Worm (Caenorhabditis elegans) whole organism, L4 larva: Measurements from ENCODE around the gene ZK185.4.

Experiments
- F37D6.2 ChIP-seq: sonication (generic microtip); optimal IDR thresholded peaks from 2 replicates; lab custom pipeline; 2016; ENCODE audit warnings: mild to moderate bottlenecking, missing genetic modification characterization, missing compliant biosample characterization
- ZK546.5 ChIP-seq, 2 experiments: sonication (generic microtip); optimal IDR thresholded peaks; 2 replicates each; lab custom pipeline; 2017; ENCODE audit warnings: missing biosample characterization in 2 of 2, missing genetic modification characterization in 2 of 2
- aha-1 ChIP-seq: fragments of 150-350 bp; peaks from one replicate; lab custom pipeline; 2014; ENCODE audit warnings: missing biosample characterization, missing genetic modification characterization
- aly-2 ChIP-seq: sonication (generic microtip); optimal IDR thresholded peaks from 2 replicates; lab custom pipeline; 2018; ENCODE audit warnings: missing biosample characterization, missing genetic modification characterization
- ama-1 ChIP-seq: fragments of 150-350 bp; optimal IDR thresholded peaks from 2 replicates; lab custom pipeline; 2014; ENCODE audit warnings: inconsistent platforms, mixed read lengths
- ceh-28 ChIP-seq: fragments of 150-350 bp; optimal IDR thresholded peaks from 2 replicates; lab custom pipeline; 2014; ENCODE audit warnings: missing biosample characterization, missing genetic modification reagents, missing genetic modification characterization
- ceh-82 ChIP-seq: sonication (generic microtip); optimal IDR thresholded peaks from 2 replicates; lab custom pipeline; 2017; ENCODE audit warnings: missing biosample characterization, missing genetic modification characterization
- ces-1 ChIP-seq: fragments of 150-350 bp; sonication (generic microtip); optimal IDR thresholded peaks from 4 replicates; lab custom pipeline; 2014; ENCODE audit warnings: missing biosample characterization, missing genetic modification reagents, missing genetic modification characterization
- ctbp-1 ChIP-seq: fragments of 200-800 bp; sonication (Bioruptor generic); IDR thresholded peaks from 2 replicates; pipeline ENCODE4 v1.3.6; 2022; ENCODE audit warnings: missing genetic modification reagents, missing genetic modification characterization, missing compliant biosample characterization
- daf-19 ChIP-seq: fragments of 200-800 bp; sonication (Bioruptor generic); conservative IDR thresholded peaks from 2 replicates; pipeline ENCODE4 v1.3.6; 2022; ENCODE audit warnings: missing genetic modification characterization, missing compliant biosample characterization
- dmd-6 ChIP-seq: fragments of 200-800 bp; sonication (Bioruptor generic); IDR thresholded peaks from 2 replicates; pipeline ENCODE4 v1.3.6; 2022; ENCODE audit warnings: missing genetic modification reagents, missing genetic modification characterization, missing compliant biosample characterization
- dmd-8 ChIP-seq: fragments of 200-800 bp; sonication (Bioruptor generic); IDR thresholded peaks from 2 replicates; pipeline ENCODE4 v1.3.6; 2022; ENCODE audit warnings: missing genetic modification characterization, missing compliant biosample characterization
- duxl-1 ChIP-seq: sonication (generic microtip); optimal IDR thresholded peaks from 2 replicates; lab custom pipeline; 2016; ENCODE audit warnings: mild to moderate bottlenecking, missing genetic modification characterization, moderate library complexity, missing compliant biosample characterization; ENCODE audit not compliant: poor library complexity
- egl-27 ChIP-seq: sonication (generic microtip); optimal IDR thresholded peaks from 3 replicates; lab custom pipeline; 2017; ENCODE audit warnings: missing biosample characterization, missing genetic modification reagents, missing genetic modification characterization
- fkh-10 ChIP-seq: fragments of 150-350 bp; optimal IDR thresholded peaks from 2 replicates; lab custom pipeline; 2014; ENCODE audit warnings: missing biosample characterization, missing genetic modification reagents, missing genetic modification characterization
- gei-8 ChIP-seq: fragments of 200-800 bp; sonication (Bioruptor generic); optimal IDR thresholded peaks from 2 replicates; lab custom pipeline; 2018; ENCODE audit warnings: mild to moderate bottlenecking, missing genetic modification characterization, missing compliant biosample characterization
- hlh-30 ChIP-seq: sonication (generic microtip); optimal IDR thresholded peaks from 2 replicates; lab custom pipeline; 2017; ENCODE audit warnings: antibody characterized with exemption, mild to moderate bottlenecking, missing genetic modification characterization, missing compliant biosample characterization; ENCODE audit not compliant: insufficient read depth
- lim-7 ChIP-seq: fragments of 200-800 bp; sonication (Bioruptor generic); IDR thresholded peaks from 2 replicates; pipeline ENCODE4 v1.3.6; 2022; ENCODE audit warnings: missing genetic modification characterization, missing compliant biosample characterization
- lir-3 ChIP-seq: sonication (generic microtip); optimal IDR thresholded peaks from 2 replicates; lab custom pipeline; 2016; ENCODE audit warnings: mild to moderate bottlenecking, missing genetic modification characterization, missing compliant biosample characterization
- lsy-2 ChIP-seq, 2 experiments: fragments of 150-350 bp in 1 of 2; sonication (generic microtip) in 1 of 2; optimal IDR thresholded peaks; 2 replicates each; lab custom pipeline; 2014 to 2017; ENCODE audit warnings: missing biosample characterization in 2 of 2, missing genetic modification characterization in 2 of 2
- mes-2 ChIP-seq: sonication (generic microtip); optimal IDR thresholded peaks from 2 replicates; lab custom pipeline; 2016; ENCODE audit warnings: missing genotype, mild to moderate bottlenecking, missing genetic modification characterization, missing compliant biosample characterization; ENCODE audit not compliant: poor library complexity, severe bottlenecking
- nhr-102 ChIP-seq: sonication (generic microtip); optimal IDR thresholded peaks from 2 replicates; lab custom pipeline; 2016; ENCODE audit warnings: mild to moderate bottlenecking, missing genetic modification characterization, moderate library complexity, missing compliant biosample characterization
- nhr-237 ChIP-seq: sonication (generic microtip); optimal IDR thresholded peaks from 2 replicates; lab custom pipeline; 2017; ENCODE audit warnings: missing biosample characterization, missing genetic modification characterization
- nhr-25 ChIP-seq: sonication (generic microtip); optimal IDR thresholded peaks from 2 replicates; lab custom pipeline; 2017; ENCODE audit warnings: missing genetic modification characterization, mild to moderate bottlenecking, missing compliant biosample characterization, antibody characterized with exemption, moderate library complexity, borderline replicate concordance; ENCODE audit not compliant: insufficient read depth
- nhr-28 ChIP-seq: fragments of 150-350 bp; optimal IDR thresholded peaks from 2 replicates; lab custom pipeline; 2014; ENCODE audit warnings: missing biosample characterization, missing genetic modification characterization
- nhr-42 ChIP-seq: fragments of 200-800 bp; sonication (Bioruptor generic); IDR thresholded peaks from 2 replicates; pipeline ENCODE4 v1.3.6; 2022; ENCODE audit warnings: missing genetic modification characterization, missing compliant biosample characterization
- nhr-6 ChIP-seq: fragments of 150-350 bp; optimal IDR thresholded peaks from 2 replicates; lab custom pipeline; 2014; ENCODE audit warnings: missing biosample characterization, missing genetic modification characterization
- pqm-1 ChIP-seq: sonication (generic microtip); optimal IDR thresholded peaks from 2 replicates; lab custom pipeline; 2017; ENCODE audit warnings: missing biosample characterization, missing genetic modification characterization
- rbr-2 ChIP-seq: sonication (generic microtip); optimal IDR thresholded peaks from 2 replicates; lab custom pipeline; 2016; ENCODE audit warnings: missing genotype, missing genetic modification characterization, missing compliant biosample characterization
- saeg-2 ChIP-seq: fragments of 200-800 bp; sonication (Bioruptor generic); IDR thresholded peaks from 2 replicates; pipeline ENCODE4 v1.3.6; 2022; ENCODE audit warnings: missing genetic modification reagents, missing genetic modification characterization, missing compliant biosample characterization
- set-16 ChIP-seq: fragments of 200-800 bp; sonication (Bioruptor generic); IDR thresholded peaks from 2 replicates; pipeline ENCODE4 v1.3.6; 2022; ENCODE audit warnings: missing genetic modification reagents, missing genetic modification characterization, missing compliant biosample characterization
- snpc-4 ChIP-seq: fragments of 150-350 bp; optimal IDR thresholded peaks from 2 replicates; lab custom pipeline; 2014; ENCODE audit warnings: missing biosample characterization, missing genetic modification characterization
- spr-1 ChIP-seq: sonication (generic microtip); optimal IDR thresholded peaks from 2 replicates; lab custom pipeline; 2016; ENCODE audit warnings: mild to moderate bottlenecking, missing genetic modification characterization, missing compliant biosample characterization
- unc-39 ChIP-seq: sonication (generic microtip); optimal IDR thresholded peaks from 2 replicates; lab custom pipeline; 2017; ENCODE audit warnings: missing biosample characterization, missing genetic modification characterization
- unc-62 ChIP-seq, 3 experiments: fragments of 150-350 bp in 1 of 3; sonication (generic microtip); optimal IDR thresholded peaks in 2 of 3; peaks in 1 of 3; 1 replicate in 1 of 3; 2 replicates in 2 of 3; lab custom pipeline; 2014 to 2017; ENCODE audit warnings: missing biosample characterization in 3 of 3, missing genetic modification characterization in 3 of 3, missing genetic modification reagents in 3 of 3, missing genotype in 1 of 3
- zag-1 ChIP-seq: fragments of 150-350 bp; optimal IDR thresholded peaks from 2 replicates; lab custom pipeline; 2014; ENCODE audit warnings: missing biosample characterization, missing genetic modification characterization
- zfp-2 ChIP-seq: sonication (generic microtip); optimal IDR thresholded peaks from 2 replicates; lab custom pipeline; 2016; ENCODE audit warnings: mild to moderate bottlenecking, missing genetic modification characterization, missing compliant biosample characterization
- ztf-11 ChIP-seq: fragments of 150-350 bp; optimal IDR thresholded peaks from 2 replicates; lab custom pipeline; 2014; ENCODE audit warnings: missing biosample characterization, missing genetic modification characterization

The ZK185.4 gene

ce11 chrIV:4570599-4570998, 37.7 kb upstream of the ZK185.4 start:
- TF ChIP-seq lsy-2 (tag; optimal IDR thresholded peaks at IDR 0.05; lab: Kevin White, UChicago) (peak in 1 of 2 experiments; percentile 30), fkh-10 (GFP tag; lab: Kevin White, UChicago) (peak; percentile 62), hlh-30 (tag; lab: Kevin White, UChicago) (peak; percentile 4), set-16 (GFP tag; lab: Robert Waterston, UW) (peak; percentile 31; the same call in 1 of the 2 replicates), duxl-1 (tag; lab: Kevin White, UChicago) (no peak), lir-3 (no peak), mes-2 (tag; lab: Kevin White, UChicago) (peak; percentile 4), rbr-2 (tag; lab: Kevin White, UChicago) (peak; percentile 45)

DNA sequence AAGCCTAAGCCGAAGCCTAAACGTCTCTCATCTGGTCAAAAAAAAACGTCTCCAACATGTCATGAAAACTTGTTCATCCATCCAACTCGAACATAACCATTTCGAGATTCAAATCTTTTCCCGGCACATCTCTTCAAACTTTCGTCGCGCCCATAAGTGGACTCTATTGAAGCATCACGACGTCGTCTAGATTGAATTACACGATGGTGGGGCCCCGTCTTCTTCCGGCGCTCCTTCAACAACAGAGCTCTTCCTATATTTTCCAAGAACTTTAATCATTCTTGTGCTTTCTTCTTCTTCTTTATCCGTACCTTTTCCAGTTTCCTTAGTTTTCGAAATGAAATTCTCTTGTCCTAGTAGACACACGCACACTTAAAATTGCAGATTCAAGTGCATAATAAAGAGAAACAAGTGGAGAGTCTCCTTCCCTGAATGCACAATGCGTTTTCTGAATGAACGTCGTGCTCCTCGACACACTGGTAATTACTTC, 35.5 kb upstream of the ZK185.4 start, which contains the start of gene F28E10.1:
F28E10.1 (plus strand) TSS at position 440 of the 490 bp plus-strand sequence.
- TF ChIP-seq nhr-102 (tag; lab: Kevin White, UChicago): no peak
- no peak for TF ChIP-seq aly-2
- peak; percentile 82 for TF ChIP-seq fkh-10 (GFP tag; lab: Kevin White, UChicago)
- peak in 1 of 2 experiments; percentile 92 for TF ChIP-seq unc-62 (GFP tag; optimal IDR thresholded peaks at IDR 0.05 in 1 of 2; lab: Kevin White, UChicago)
- TF ChIP-seq unc-62 (tag; optimal IDR thresholded peaks at IDR 0.05; lab: Kevin White, UChicago): no peak
- TF ChIP-seq ctbp-1 (GFP tag; lab: Robert Waterston, UW): peak; percentile 56; the same call in 1 of the 2 replicates
- peak; percentile 8 for TF ChIP-seq ces-1 (GFP tag; lab: Kevin White, UChicago)
- TF ChIP-seq aha-1 (tag; lab: Kevin White, UChicago): no peak
- TF ChIP-seq, all 104 proteins: peak for 4

DNA sequence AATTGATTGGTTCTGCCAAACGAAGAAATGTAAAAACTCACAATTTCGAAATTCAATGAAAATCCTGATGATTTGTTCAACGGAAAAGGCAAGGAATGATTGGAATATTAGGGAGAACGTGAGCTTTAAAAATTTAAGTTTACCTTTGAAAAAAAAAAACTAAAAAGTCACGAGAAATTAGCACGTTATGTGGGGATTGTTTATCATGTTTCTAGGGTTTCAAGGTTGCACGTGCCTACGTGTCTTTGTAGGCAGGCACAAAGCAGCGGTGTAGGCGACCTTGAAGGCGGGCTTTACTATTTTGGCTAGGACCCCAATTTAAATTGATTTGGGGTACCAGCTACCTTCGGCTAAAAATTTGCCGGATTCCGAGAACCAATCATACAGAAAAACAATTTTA, 34.4 kb upstream of the ZK185.4 start, which contains the start of gene F28E10.4:
F28E10.4 (minus strand) TSS at position 101 of the 400 bp plus-strand sequence.
- TF ChIP-seq F37D6.2 (tag; lab: Kevin White, UChicago): no peak
- no peak for TF ChIP-seq ceh-28
- TF ChIP-seq zag-1 (tag; lab: Kevin White, UChicago): no peak
- no peak for TF ChIP-seq egl-27 (tag; lab: Kevin White, UChicago)
- peak in 1 of 2 experiments; percentile 86 for TF ChIP-seq unc-62 (GFP tag; optimal IDR thresholded peaks at IDR 0.05 in 1 of 2; lab: Kevin White, UChicago)
- TF ChIP-seq unc-62 (tag; optimal IDR thresholded peaks at IDR 0.05; lab: Kevin White, UChicago): no peak

DNA sequence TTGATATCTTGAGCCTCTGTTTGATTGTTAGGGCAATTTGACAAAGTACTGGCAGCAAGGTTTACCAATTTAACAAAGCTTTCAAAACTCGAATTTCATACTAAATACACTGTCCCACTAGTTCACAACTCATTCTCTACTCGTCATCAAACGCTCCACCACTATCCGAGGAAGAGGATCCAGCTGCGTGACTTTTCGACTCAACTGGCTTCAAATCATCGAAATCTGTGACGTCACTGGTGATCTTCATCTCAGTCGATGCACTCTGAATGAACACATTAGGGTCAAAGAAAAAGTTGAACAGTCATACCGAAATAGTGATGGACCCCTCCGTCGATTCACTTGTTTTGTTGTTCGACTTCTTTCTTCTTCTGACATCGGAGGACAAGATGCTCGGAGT, 33.0 kb upstream of the ZK185.4 start:
- TF ChIP-seq aha-1 (tag; lab: Kevin White, UChicago) (peak; percentile 84), ama-1 (lab: Kevin White, UChicago) (peak; percentile 86), dmd-6 (no peak)

- TF ChIP-seq nhr-28 (tag; lab: Kevin White, UChicago) (peak; percentile 7), unc-62 (GFP tag; optimal IDR thresholded peaks at IDR 0.05 in 1 of 2; lab: Kevin White, UChicago) (peak in 1 of 2 experiments; percentile 90), unc-62 (tag; optimal IDR thresholded peaks at IDR 0.05; lab: Kevin White, UChicago) (no peak), set-16 (GFP tag; lab: Robert Waterston, UW) (no peak)
- TF ChIP-seq, all 104 proteins: peak for 2
Observed at ce11 chrIV:4564541-4564940, 31.6 kb upstream of the ZK185.4 start.

DNA sequence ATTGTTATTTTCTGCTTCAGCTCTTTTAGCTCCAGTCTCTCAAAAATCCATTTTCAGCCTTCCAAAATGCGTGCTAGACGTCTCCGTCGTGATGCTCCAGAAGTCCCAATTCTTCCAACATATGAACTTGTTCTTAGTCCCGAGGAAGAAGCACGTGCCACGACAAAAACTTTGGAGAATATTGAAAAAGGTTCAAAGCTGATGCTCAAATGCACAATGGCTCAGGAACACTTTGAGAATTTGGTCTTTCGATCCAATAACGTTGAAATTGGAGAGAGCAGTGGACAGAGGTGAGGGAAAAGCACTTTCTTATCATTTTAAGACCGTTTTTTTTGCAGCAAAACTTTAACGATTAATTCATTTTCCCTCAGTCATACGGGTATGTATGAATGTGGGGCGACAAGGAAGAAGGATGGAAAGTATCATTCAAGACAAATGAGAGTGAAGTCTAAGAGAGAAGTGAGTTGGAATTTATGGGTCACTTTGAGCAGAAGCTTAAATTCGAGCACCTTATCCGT, 29.7 kb upstream of the ZK185.4 start, which contains the start of gene igeg-1:
igeg-1 (plus strand) TSS at position 51 of the 518 bp plus-strand sequence.
- TF ChIP-seq nhr-6 (tag; lab: Kevin White, UChicago) (no peak), daf-19 (no peak), spr-1 (tag; lab: Kevin White, UChicago) (no peak), unc-39 (tag; lab: Kevin White, UChicago) (no peak), snpc-4 (tag; lab: Kevin White, UChicago) (no peak), nhr-237 (no peak), aha-1 (tag; lab: Kevin White, UChicago) (peak; percentile 96), nhr-42 (GFP tag; lab: Robert Waterston, UW) (no peak), pqm-1 (tag; lab: Kevin White, UChicago) (peak; percentile 70), lim-7 (GFP tag; lab: Robert Waterston, UW) (no peak), gei-8 (GFP tag; lab: Kevin White, UChicago) (no peak), dmd-8 (GFP tag; lab: Robert Waterston, UW) (no peak), saeg-2 (GFP tag; lab: Robert Waterston, UW) (no peak), dmd-6 (peak; percentile 48; the same call in 1 of the 2 replicates), zfp-2 (tag; lab: Kevin White, UChicago) (no peak), ama-1 (lab: Kevin White, UChicago) (peak; percentile 23), nhr-28 (tag; lab: Kevin White, UChicago) (peak; percentile 33), ZK546.5 (tag; optimal IDR thresholded peaks at IDR 0.05; lab: Kevin White, UChicago) (no peak), ceh-82 (tag; lab: Kevin White, UChicago) (no peak), ztf-11 (no peak), nhr-25 (tag; lab: Kevin White, UChicago) (no peak)
